Worm (Caenorhabditis elegans): ENCODE results near the gene tbx-38.

ce11 chrIII:11825654-11826053, 39.8 kb upstream of the tbx-38 start:
- TF ChIP-seq nhr-237 (tag; optimal IDR thresholded peaks at IDR 0.05) (no peak), dpl-1 (GFP tag; optimal IDR thresholded peaks at IDR 0.05) (peak; percentile 33 to 76 (median 58)), nhr-77 (tag; optimal IDR thresholded peaks at IDR 0.05) (peak; percentile 47), unc-62 (GFP tag; optimal IDR thresholded peaks at IDR 0.05) (no peak), isw-1 (GFP tag; IDR thresholded peaks at IDR 0.05) (peak; percentile 41; the same call in 1 of the 2 replicates), snpc-4 (tag; optimal IDR thresholded peaks at IDR 0.05) (peak; percentile 42), ama-1 (optimal IDR thresholded peaks at IDR 0.05) (no peak)
